Worm (Caenorhabditis elegans): ENCODE measurements around the gene dhhc-4.

dhhc-4 gene

DNA sequence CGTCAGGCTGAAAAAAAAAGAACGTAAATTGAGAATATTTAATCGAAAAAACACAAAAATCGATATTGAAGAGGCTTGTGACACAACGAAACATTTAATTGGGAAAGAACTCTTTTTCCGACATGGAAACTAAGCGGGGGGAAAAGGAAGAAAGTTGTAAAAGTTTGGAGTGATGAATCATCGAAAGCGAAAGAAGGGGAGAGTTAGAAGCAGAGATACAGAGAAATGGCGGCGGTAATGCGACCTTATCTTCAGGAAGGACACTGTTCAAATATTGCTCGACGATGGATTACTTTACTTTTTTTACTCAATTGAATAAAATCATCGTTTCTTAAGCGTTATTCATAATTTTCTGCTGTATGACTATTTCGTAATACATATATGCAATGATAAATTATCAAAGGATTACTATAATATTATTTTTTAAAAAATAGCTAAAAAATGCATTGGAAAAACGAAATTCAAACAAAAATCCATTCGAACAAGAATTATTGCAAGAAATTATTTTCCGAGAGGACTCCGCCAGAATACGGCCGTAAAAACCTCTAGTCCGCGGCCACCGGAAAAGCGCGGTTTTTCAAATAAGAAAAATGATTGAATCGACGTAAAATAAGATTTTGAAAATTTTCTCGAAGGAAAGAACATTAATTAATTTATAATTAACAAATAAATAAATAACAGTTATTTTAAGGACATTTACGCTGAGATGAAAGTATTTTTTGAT is at the start of gene dhhc-4:
Gene dhhc-4, minus strand, starts transcription at position 13 of the 724 bp plus-strand sequence.
- TF ChIP-seq ZK546.5 (tag; optimal IDR thresholded peaks at IDR 0.05), result peak; percentile 33
- peak; percentile 20 for TF ChIP-seq pqm-1 (tag; optimal IDR thresholded peaks at IDR 0.05)
- peak; percentile 30 for TF ChIP-seq fos-1 (tag; optimal IDR thresholded peaks at IDR 0.05)
- TF ChIP-seq elt-1 (tag; optimal IDR thresholded peaks at IDR 0.05), result peak; percentile 26
- no peak for TF ChIP-seq nhr-237 (tag; optimal IDR thresholded peaks at IDR 0.05)
- TF ChIP-seq nfya-1 (tag; optimal IDR thresholded peaks at IDR 0.05; ENCODE audit: insufficient read depth), result peak; percentile 68
- TF ChIP-seq lin-15B (tag; optimal IDR thresholded peaks at IDR 0.05), result peak; percentile 52
- TF ChIP-seq nhr-11 (tag; optimal IDR thresholded peaks at IDR 0.05), result no peak
- no peak for TF ChIP-seq daf-12 (tag; optimal IDR thresholded peaks at IDR 0.05)
- no peak for TF ChIP-seq sea-2 (GFP tag; optimal IDR thresholded peaks at IDR 0.05)
- no peak for TF ChIP-seq nhr-76 (tag; optimal IDR thresholded peaks at IDR 0.05)
- TF ChIP-seq ceh-16 (tag; optimal IDR thresholded peaks at IDR 0.05), result no peak
- peak; percentile 11 for TF ChIP-seq pha-4 (tag; optimal IDR thresholded peaks at IDR 0.05)
- peak; percentile 42 for TF ChIP-seq lin-39 (tag; optimal IDR thresholded peaks at IDR 0.05)
- TF ChIP-seq egl-5 (tag; optimal IDR thresholded peaks at IDR 0.05), result peak; percentile 50
- peak; percentile 47 for TF ChIP-seq ceh-82 (tag; optimal IDR thresholded peaks at IDR 0.05)
- TF ChIP-seq nhr-28 (tag; optimal IDR thresholded peaks at IDR 0.05), result no peak
- peak; percentile 14 for TF ChIP-seq jun-1 (tag; optimal IDR thresholded peaks at IDR 0.05)
- TF ChIP-seq elt-2 (tag; optimal IDR thresholded peaks at IDR 0.05), result peak; percentile 39
- TF ChIP-seq ama-1 (optimal IDR thresholded peaks at IDR 0.05), result peak; percentile 6
- peak; percentile 86 for TF ChIP-seq nhr-43 (tag; optimal IDR thresholded peaks at IDR 0.05; ENCODE audit: poor library complexity, severe bottlenecking)
- TF ChIP-seq tbx-2 (tag; optimal IDR thresholded peaks at IDR 0.05), result peak; percentile 28
- peak; percentile 52 for TF ChIP-seq lsy-12 (tag; optimal IDR thresholded peaks at IDR 0.05)
- TF ChIP-seq R02D3.7 (tag; optimal IDR thresholded peaks at IDR 0.05), result peak; percentile 26
- no peak for TF ChIP-seq nhr-23 (tag; optimal IDR thresholded peaks at IDR 0.05)

DNA sequence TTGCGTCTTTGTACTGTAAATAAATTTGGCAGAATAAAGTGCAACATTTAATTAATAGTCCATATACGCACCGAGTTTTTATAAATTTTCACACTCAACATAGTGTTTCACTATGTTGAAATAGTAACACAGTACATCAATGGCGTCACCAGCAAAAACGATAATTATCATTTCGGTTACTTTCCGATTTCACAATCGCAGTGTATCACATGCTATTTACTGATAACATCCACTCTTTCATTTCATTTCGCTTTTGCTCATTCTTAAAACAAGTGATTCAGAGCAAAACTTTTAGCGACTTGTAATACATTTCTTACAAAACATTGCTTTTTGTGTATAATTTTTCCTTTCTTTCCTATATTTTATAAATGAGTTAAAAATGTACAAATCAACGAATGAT is 46.1 kb upstream of the dhhc-4 start, which contains the start of gene cbp-3:
Gene cbp-3, plus strand, starts transcription at position 272 of the 400 bp plus-strand sequence.
- TF ChIP-seq nhr-11 (tag; optimal IDR thresholded peaks at IDR 0.05) (no peak), pqm-1 (tag; optimal IDR thresholded peaks at IDR 0.05) (peak; percentile 93), pha-4 (tag; optimal IDR thresholded peaks at IDR 0.05) (peak; percentile 66), eor-1 (tag; optimal IDR thresholded peaks at IDR 0.05) (no peak), lsy-12 (tag; optimal IDR thresholded peaks at IDR 0.05) (no peak), elt-2 (tag; optimal IDR thresholded peaks at IDR 0.05) (peak; percentile 83)

DNA sequence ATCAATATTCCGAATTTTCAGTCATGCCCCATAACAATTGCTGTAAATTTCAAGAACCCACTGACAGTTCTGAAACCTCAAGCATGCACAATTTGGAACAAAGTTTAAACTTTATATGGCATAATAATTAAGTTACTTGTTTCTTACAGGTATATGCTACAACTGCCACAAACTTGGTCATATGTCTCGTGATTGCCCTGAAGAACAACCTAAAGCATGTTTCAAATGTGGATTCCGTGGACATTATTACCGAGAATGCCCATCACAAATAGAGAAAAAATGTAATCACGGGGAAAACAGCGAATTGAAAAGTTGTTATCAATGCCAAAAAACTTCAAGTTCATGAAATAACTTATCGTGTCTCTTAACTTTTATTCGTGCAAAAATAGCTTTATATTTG is 45.4 kb upstream of the dhhc-4 start:
- TF ChIP-seq elt-2 (tag; optimal IDR thresholded peaks at IDR 0.05), result peak; percentile 17
- no peak for TF ChIP-seq ceh-82 (tag; optimal IDR thresholded peaks at IDR 0.05)
- TF ChIP-seq tbx-2 (tag; optimal IDR thresholded peaks at IDR 0.05), result no peak
- TF ChIP-seq skn-1 (tag; optimal IDR thresholded peaks at IDR 0.05), result no peak
- TF ChIP-seq lin-15B (tag; optimal IDR thresholded peaks at IDR 0.05), result no peak

DNA sequence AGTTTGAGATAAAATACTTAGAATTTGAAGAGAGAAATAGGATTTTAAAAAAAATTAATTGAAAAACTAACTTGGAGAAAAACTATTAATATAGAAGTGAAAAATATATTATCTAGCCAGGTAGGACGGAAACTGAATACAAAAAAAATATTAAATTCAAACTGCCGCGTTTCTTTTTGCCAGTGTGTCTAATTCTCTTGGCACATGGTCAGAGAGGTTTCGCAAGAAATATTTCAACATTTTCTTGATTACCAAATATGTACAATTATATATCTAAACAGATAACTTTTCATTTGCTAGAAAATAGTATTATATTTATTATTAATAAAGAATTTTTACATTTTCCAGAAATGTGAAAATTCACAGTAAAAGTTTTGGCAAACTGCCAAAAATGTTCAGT is 44.9 kb upstream of the dhhc-4 start:
- no peak for TF ChIP-seq nhr-28 (tag; optimal IDR thresholded peaks at IDR 0.05)
- TF ChIP-seq elt-2 (tag; optimal IDR thresholded peaks at IDR 0.05), result no peak
- TF ChIP-seq nfya-1 (tag; optimal IDR thresholded peaks at IDR 0.05; ENCODE audit: insufficient read depth), result no peak
- no peak for TF ChIP-seq fkh-10 (GFP tag; optimal IDR thresholded peaks at IDR 0.05)
- TF ChIP-seq nhr-237 (tag; optimal IDR thresholded peaks at IDR 0.05), result no peak
- TF ChIP-seq ztf-4 (tag; optimal IDR thresholded peaks at IDR 0.05), result no peak
- TF ChIP-seq elt-3 (tag; optimal IDR thresholded peaks at IDR 0.05), result no peak
- no peak for TF ChIP-seq unc-39 (tag; optimal IDR thresholded peaks at IDR 0.05)
- no peak for TF ChIP-seq R02D3.7 (tag; optimal IDR thresholded peaks at IDR 0.05)
- no peak for TF ChIP-seq egl-27 (tag; optimal IDR thresholded peaks at IDR 0.05)
- TF ChIP-seq ama-1 (optimal IDR thresholded peaks at IDR 0.05), result no peak
- TF ChIP-seq skn-1 (tag; optimal IDR thresholded peaks at IDR 0.05), result no peak
- no peak for TF ChIP-seq fkh-2 (tag; optimal IDR thresholded peaks at IDR 0.05)

All from whole organism, L3 larva.